Fruit fly (Drosophila melanogaster): ENCODE measurements around the gene LysX.

Gene LysX

dm6 chr3L:1177085-1177484, 18.0 kb downstream of the LysX start, which contains the start of gene bab2 (continued):
- TF ChIP-seq CG14014 (GFP tag; IDR thresholded peaks at IDR 0.05) = peak; percentile 27; the same call in 1 of the 2 replicates
- no peak for TF ChIP-seq Hsf (GFP tag; optimal IDR thresholded peaks at IDR 0.05)
- no peak for TF ChIP-seq Oaz (GFP tag; IDR thresholded peaks at IDR 0.05)
- TF ChIP-seq Rfx (GFP tag; IDR thresholded peaks at IDR 0.05) = peak; percentile 34; the same call in 1 of the 2 replicates
- no peak for TF ChIP-seq CG12659 (GFP tag; optimal IDR thresholded peaks at IDR 0.05)
- no peak for TF ChIP-seq nerfin-2 (GFP tag; IDR thresholded peaks at IDR 0.05; ENCODE audit: partially characterized antibody)
- no peak for TF ChIP-seq CG14667 (GFP tag; IDR thresholded peaks at IDR 0.05)
- no peak for TF ChIP-seq ERR (GFP tag; optimal IDR thresholded peaks at IDR 0.05)
- no peak for TF ChIP-seq CG9932 (GFP tag; IDR thresholded peaks at IDR 0.05)
- no peak for TF ChIP-seq Atf3 (GFP tag; optimal IDR thresholded peaks at IDR 0.05)
- no peak for TF ChIP-seq jumu (GFP tag; optimal IDR thresholded peaks at IDR 0.05)
- TF ChIP-seq CG15514 (GFP tag; optimal IDR thresholded peaks at IDR 0.05) = no peak
- TF ChIP-seq CG15479 (GFP tag; optimal IDR thresholded peaks at IDR 0.05) = no peak
- no peak for TF ChIP-seq Ssrp (tag; optimal IDR thresholded peaks at IDR 0.05)
- no peak for TF ChIP-seq CG2678 (tag; optimal IDR thresholded peaks at IDR 0.05)
- no peak for TF ChIP-seq CG18011 (GFP tag; optimal IDR thresholded peaks at IDR 0.05)
- TF ChIP-seq disco-r (GFP tag; optimal IDR thresholded peaks at IDR 0.05) = no peak
- TF ChIP-seq C15 (GFP tag; IDR thresholded peaks at IDR 0.05) = no peak
- no peak for TF ChIP-seq kay (GFP tag; optimal IDR thresholded peaks at IDR 0.05)
- TF ChIP-seq eve (GFP tag; optimal IDR thresholded peaks at IDR 0.05) = no peak
- TF ChIP-seq sug (tag; optimal IDR thresholded peaks at IDR 0.05) = no peak
- peak; percentile 85 to 90 for TF ChIP-seq Trl (optimal IDR thresholded peaks at IDR 0.05)
- TF ChIP-seq Trl (GFP tag; optimal IDR thresholded peaks at IDR 0.05) = peak; percentile 8
- no peak for TF ChIP-seq CG10565 (GFP tag; optimal IDR thresholded peaks at IDR 0.05)
- peak; percentile 43 for TF ChIP-seq Nf-YB (GFP tag; optimal IDR thresholded peaks at IDR 0.05)
- TF ChIP-seq dysf (GFP tag; IDR thresholded peaks at IDR 0.05) = no peak
- no peak for TF ChIP-seq slou (GFP tag; optimal IDR thresholded peaks at IDR 0.05)
- no peak for TF ChIP-seq CG17912 (GFP tag; optimal IDR thresholded peaks at IDR 0.05)
- TF ChIP-seq CG7357 (GFP tag; IDR thresholded peaks at IDR 0.05) = no peak
- peak; percentile 5 for TF ChIP-seq Blimp-1 (GFP tag; optimal IDR thresholded peaks at IDR 0.05)
- no peak for TF ChIP-seq Mad (GFP tag; optimal IDR thresholded peaks at IDR 0.05)
- TF ChIP-seq CG7963 (GFP tag; IDR thresholded peaks at IDR 0.05; ENCODE audit: partially characterized antibody) = peak; percentile 11; the same call in 1 of the 3 replicates
- no peak for TF ChIP-seq CG17186 (GFP tag; optimal IDR thresholded peaks at IDR 0.05)
- TF ChIP-seq hth (optimal IDR thresholded peaks at IDR 0.05) = no peak
- 0 out of 2 replicates have a peak, but pooled peaks have one; percentile 24 for TF ChIP-seq CG31224 (GFP tag; IDR thresholded peaks at IDR 0.05)
- peak; percentile 30 for TF ChIP-seq CG12219 (GFP tag; optimal IDR thresholded peaks at IDR 0.05)
- peak; percentile 54 for TF ChIP-seq CG17829 (tag; optimal IDR thresholded peaks at IDR 0.05)
- TF ChIP-seq Bgb (GFP tag; IDR thresholded peaks at IDR 0.05; ENCODE audit: partially characterized antibody) = peak; percentile 56
- TF ChIP-seq CG9609 (GFP tag; optimal IDR thresholded peaks at IDR 0.05) = no peak
- no peak for TF ChIP-seq gfzf (GFP tag; optimal IDR thresholded peaks at IDR 0.05)
- TF ChIP-seq gro (GFP tag; optimal IDR thresholded peaks at IDR 0.05) = peak; percentile 43
- TF ChIP-seq CG17359 (tag; optimal IDR thresholded peaks at IDR 0.05) = peak; percentile 13
- no peak for TF ChIP-seq D (optimal IDR thresholded peaks at IDR 0.05)
- no peak for TF ChIP-seq D (GFP tag; optimal IDR thresholded peaks at IDR 0.05)
- TF ChIP-seq ham (GFP tag; IDR thresholded peaks at IDR 0.05) = no peak
- TF ChIP-seq GATAe (GFP tag; conservative IDR thresholded peaks at IDR 0.05) = no peak
- no peak for TF ChIP-seq Hr78 (GFP tag; optimal IDR thresholded peaks at IDR 0.05)
- no peak for TF ChIP-seq CG12155 (GFP tag; optimal IDR thresholded peaks at IDR 0.05)
- TF ChIP-seq CG12391 (tag; optimal IDR thresholded peaks at IDR 0.05) = no peak
- TF ChIP-seq Sry-β (GFP tag; optimal IDR thresholded peaks at IDR 0.05) = no peak
- peak; percentile 100 for TF ChIP-seq CG4360 (GFP tag; IDR thresholded peaks at IDR 0.05)
- TF ChIP-seq CG11504 (tag; optimal IDR thresholded peaks at IDR 0.05) = peak; percentile 36
